Fruit fly (Drosophila melanogaster) whole organism, embryonic: ENCODE data around the gene LysD.

ENCODE experiments used
- CG10274 ChIP-seq: fragments of 200-800 bp; sonication (Bioruptor generic); optimal IDR thresholded peaks from 3 replicates; lab custom pipeline; 2017; ENCODE audit warnings: missing biosample characterization, mild to moderate bottlenecking, missing genetic modification characterization
- CG10431 ChIP-seq: fragments of 200-800 bp; sonication (Bioruptor generic); optimal IDR thresholded peaks from 3 replicates; lab custom pipeline; 2018; ENCODE audit warnings: missing biosample characterization, mild to moderate bottlenecking, missing genetic modification characterization
- CG10543 ChIP-seq: fragments of 200-800 bp; sonication (Bioruptor generic); optimal IDR thresholded peaks from 3 replicates; lab custom pipeline; 2017; ENCODE audit warnings: missing biosample characterization, mild to moderate bottlenecking, missing genetic modification characterization, moderate library complexity
- CG10565 ChIP-seq: fragments of 200-800 bp; sonication (Bioruptor generic); optimal IDR thresholded peaks from 3 replicates; lab custom pipeline; 2016; ENCODE audit warnings: missing biosample characterization, mild to moderate bottlenecking, missing genetic modification characterization
- CG11504 ChIP-seq: fragments of 200-800 bp; sonication (Bioruptor generic); optimal IDR thresholded peaks from 3 replicates; lab custom pipeline; 2019; ENCODE audit warnings: missing biosample characterization, mild to moderate bottlenecking, missing genetic modification characterization, moderate library complexity
- CG12071 ChIP-seq: fragments of 200-800 bp; sonication (Bioruptor generic); optimal IDR thresholded peaks from 3 replicates; lab custom pipeline; 2018; ENCODE audit warnings: missing biosample characterization, mild to moderate bottlenecking, missing genetic modification characterization
- CG12155 ChIP-seq: fragments of 200-800 bp; sonication (Bioruptor generic); optimal IDR thresholded peaks from 3 replicates; lab custom pipeline; 2016; ENCODE audit warnings: missing biosample characterization, missing genetic modification characterization
- CG1233 ChIP-seq: fragments of 200-800 bp; sonication (Bioruptor generic); optimal IDR thresholded peaks from 4 replicates; lab custom pipeline; 2018; ENCODE audit warnings: missing biosample characterization, mild to moderate bottlenecking, missing genetic modification characterization
- CG12659 ChIP-seq: fragments of 200-800 bp; sonication (Bioruptor generic); optimal IDR thresholded peaks from 3 replicates; lab custom pipeline; 2017; ENCODE audit warnings: mild to moderate bottlenecking, missing biosample characterization, missing genetic modification reagents, missing genetic modification characterization
- CG13296 ChIP-seq: fragments of 200-800 bp; sonication (Bioruptor generic); optimal IDR thresholded peaks from 3 replicates; lab custom pipeline; 2018; ENCODE audit warnings: missing biosample characterization, mild to moderate bottlenecking, missing genetic modification characterization
- CG1529 ChIP-seq: fragments of 200-800 bp; sonication (Bioruptor generic); optimal IDR thresholded peaks from 3 replicates; lab custom pipeline; 2018; ENCODE audit warnings: missing biosample characterization, missing genetic modification characterization
- CG15601 ChIP-seq: fragments of 200-800 bp; sonication (Bioruptor generic); optimal IDR thresholded peaks from 3 replicates; lab custom pipeline; 2019; ENCODE audit warnings: missing biosample characterization, mild to moderate bottlenecking, missing genetic modification characterization, moderate library complexity
- CG17385 ChIP-seq: fragments of 200-800 bp; sonication (Bioruptor generic); optimal IDR thresholded peaks from 3 replicates; lab custom pipeline; 2018; ENCODE audit warnings: missing biosample characterization, mild to moderate bottlenecking, missing genetic modification characterization
- CG17568 ChIP-seq: fragments of 200-800 bp; sonication (Bioruptor generic); optimal IDR thresholded peaks from 2 replicates; lab custom pipeline; 2018; ENCODE audit warnings: missing biosample characterization, mild to moderate bottlenecking, missing genetic modification characterization, moderate library complexity
- CG2678 ChIP-seq: fragments of 200-800 bp; sonication (Bioruptor generic); optimal IDR thresholded peaks from 3 replicates; lab custom pipeline; 2019; ENCODE audit warnings: missing biosample characterization, mild to moderate bottlenecking, missing genetic modification characterization, moderate library complexity
- CG31441 ChIP-seq: fragments of 200-800 bp; sonication (Bioruptor generic); IDR thresholded peaks from 2 replicates; pipeline ENCODE4 v1.3.6; 2022; ENCODE audit warnings: missing biosample characterization, missing genetic modification characterization
- CG3163 ChIP-seq: fragments of 200-800 bp; sonication (Bioruptor generic); optimal IDR thresholded peaks from 3 replicates; lab custom pipeline; 2016; ENCODE audit warnings: missing biosample characterization, missing genetic modification characterization
- CG3281 ChIP-seq: fragments of 200-800 bp; sonication (Bioruptor generic); optimal IDR thresholded peaks from 3 replicates; lab custom pipeline; 2017; ENCODE audit warnings: missing biosample characterization, mild to moderate bottlenecking, missing genetic modification characterization
- CG4617 ChIP-seq: fragments of 200-800 bp; sonication (Bioruptor generic); optimal IDR thresholded peaks from 3 replicates; lab custom pipeline; 2016; ENCODE audit warnings: missing biosample characterization, missing genetic modification characterization, borderline replicate concordance
- CG5180 ChIP-seq: fragments of 200-800 bp; sonication (Bioruptor generic); optimal IDR thresholded peaks from 3 replicates; lab custom pipeline; 2017; ENCODE audit warnings: missing biosample characterization, missing genetic modification characterization, mild to moderate bottlenecking, moderate library complexity, missing genetic modification reagents
- CG6765 ChIP-seq: fragments of 200-800 bp; sonication (Bioruptor generic); optimal IDR thresholded peaks from 3 replicates; lab custom pipeline; 2017; ENCODE audit warnings: missing biosample characterization, mild to moderate bottlenecking, missing genetic modification characterization
- CG6813 ChIP-seq: fragments of 200-800 bp; sonication (Bioruptor generic); optimal IDR thresholded peaks from 2 replicates; lab custom pipeline; 2017; ENCODE audit warnings: missing biosample characterization, missing genetic modification characterization, mild to moderate bottlenecking, moderate library complexity, missing genetic modification reagents
- CG7839 ChIP-seq: fragments of 200-800 bp; sonication (Bioruptor generic); optimal IDR thresholded peaks from 3 replicates; lab custom pipeline; 2018; ENCODE audit warnings: missing biosample characterization, mild to moderate bottlenecking, missing genetic modification characterization, moderate library complexity
- CG8388 ChIP-seq: fragments of 200-800 bp; sonication (Bioruptor generic); optimal IDR thresholded peaks from 2 replicates; lab custom pipeline; 2019; ENCODE audit warnings: missing biosample characterization, mild to moderate bottlenecking, missing genetic modification characterization, moderate library complexity
- CG9727 ChIP-seq: fragments of 200-800 bp; sonication (Bioruptor generic); optimal IDR thresholded peaks from 3 replicates; lab custom pipeline; 2017; ENCODE audit warnings: missing biosample characterization, mild to moderate bottlenecking, missing genetic modification characterization
- Chrac-16 ChIP-seq: fragments of 200-800 bp; sonication (Bioruptor generic); optimal IDR thresholded peaks from 3 replicates; lab custom pipeline; 2016; ENCODE audit warnings: missing biosample characterization, missing genetic modification characterization
- GATAe ChIP-seq: fragments of 200-800 bp; sonication (Bioruptor generic); conservative IDR thresholded peaks from 2 replicates; pipeline ENCODE4 v1.3.6; 2022; ENCODE audit warnings: missing biosample characterization, missing genetic modification characterization
- Hr51 ChIP-seq, 2 experiments: fragments of 200-800 bp; sonication (Bioruptor generic); optimal IDR thresholded peaks; 2 replicates in 1 of 2; 3 replicates in 1 of 2; lab custom pipeline; 2016 to 2018; ENCODE audit warnings: missing biosample characterization in 2 of 2, missing genetic modification characterization in 2 of 2, mild to moderate bottlenecking in 1 of 2, moderate library complexity in 1 of 2
- Jarid2 ChIP-seq: fragments of 200-800 bp; sonication (Bioruptor generic); optimal IDR thresholded peaks from 3 replicates; lab custom pipeline; 2017; ENCODE audit warnings: mild to moderate bottlenecking, missing biosample characterization, missing genetic modification reagents, missing genetic modification characterization
- Med ChIP-seq: fragments of 200-800 bp; sonication (Bioruptor generic); peaks from one replicate; lab custom pipeline; 2016; ENCODE audit warnings: missing biosample characterization, missing genetic modification characterization, mild to moderate bottlenecking, inconsistent platforms, moderate library complexity
- Meics ChIP-seq: fragments of 200-800 bp; sonication (Bioruptor generic); optimal IDR thresholded peaks from 2 replicates; lab custom pipeline; 2017; ENCODE audit warnings: missing biosample characterization, mild to moderate bottlenecking, missing genetic modification characterization
- Nf-YB ChIP-seq: fragments of 200-800 bp; sonication (Bioruptor generic); optimal IDR thresholded peaks from 3 replicates; lab custom pipeline; 2019; ENCODE audit warnings: missing biosample characterization, mild to moderate bottlenecking, missing genetic modification characterization, moderate library complexity
- PHDP ChIP-seq: fragments of 200-800 bp; sonication (Bioruptor generic); optimal IDR thresholded peaks from 3 replicates; lab custom pipeline; 2018; ENCODE audit warnings: missing biosample characterization, mild to moderate bottlenecking, missing genetic modification characterization, moderate library complexity
- ac ChIP-seq: fragments of 200-800 bp; sonication (Bioruptor generic); optimal IDR thresholded peaks from 3 replicates; lab custom pipeline; 2017; ENCODE audit warnings: missing biosample characterization, mild to moderate bottlenecking, missing genetic modification characterization
- aop ChIP-seq: fragments of 200-800 bp; sonication (Bioruptor generic); IDR thresholded peaks from 2 replicates; pipeline ENCODE4 v1.3.6; 2022; ENCODE audit warnings: missing biosample characterization, missing genetic modification characterization
- bsh ChIP-seq, 2 experiments: fragments of 200-800 bp; sonication (Bioruptor generic); optimal IDR thresholded peaks; 2 replicates each; lab custom pipeline; 2017 to 2018; ENCODE audit warnings: mild to moderate bottlenecking in 2 of 2, missing biosample characterization in 2 of 2, missing genetic modification characterization in 2 of 2, moderate library complexity in 1 of 2
- cad ChIP-seq: fragments of >200 bp; optimal IDR thresholded peaks from 2 replicates; lab custom pipeline; 2017; ENCODE audit warnings: missing biosample characterization, missing genetic modification characterization
- chinmo ChIP-seq: fragments of 200-800 bp; sonication (Bioruptor generic); IDR thresholded peaks from 4 replicates; pipeline ENCODE4 v1.3.6; 2022; ENCODE audit warnings: missing biosample characterization, missing genetic modification characterization; ENCODE audit not compliant: partially characterized antibody
- ci ChIP-seq: fragments of 200-800 bp; sonication (Bioruptor generic); IDR thresholded peaks from 3 replicates; pipeline ENCODE4 v1.3.6; 2022; ENCODE audit warnings: missing biosample characterization, missing genetic modification characterization
- cwo ChIP-seq: fragments of 200-800 bp; sonication (Bioruptor generic); optimal IDR thresholded peaks from 3 replicates; lab custom pipeline; 2017; ENCODE audit warnings: missing biosample characterization, missing genetic modification characterization, mild to moderate bottlenecking, moderate library complexity, missing genetic modification reagents
- exex ChIP-seq: fragments of 200-800 bp; sonication (Bioruptor generic); optimal IDR thresholded peaks from 4 replicates; lab custom pipeline; 2018; ENCODE audit warnings: missing biosample characterization, mild to moderate bottlenecking, missing genetic modification characterization, moderate library complexity
- gcm ChIP-seq: fragments of 200-800 bp; sonication (Bioruptor generic); optimal IDR thresholded peaks from 2 replicates; lab custom pipeline; 2019; ENCODE audit warnings: missing biosample characterization, mild to moderate bottlenecking, missing genetic modification characterization, moderate library complexity
- salm ChIP-seq: fragments of 200-800 bp; sonication (Bioruptor generic); optimal IDR thresholded peaks from 2 replicates; lab custom pipeline; 2018; ENCODE audit warnings: missing biosample characterization, mild to moderate bottlenecking, missing genetic modification characterization
- sd ChIP-seq: fragments of 200-800 bp; sonication (Bioruptor generic); optimal IDR thresholded peaks from 3 replicates; lab custom pipeline; 2018; ENCODE audit warnings: missing biosample characterization, mild to moderate bottlenecking, missing genetic modification characterization, moderate library complexity
- sens ChIP-seq: fragments of 200-800 bp; sonication (Bioruptor generic); peaks from one replicate; lab custom pipeline; 2016; ENCODE audit warnings: missing biosample characterization, missing genetic modification characterization
- sqz ChIP-seq: fragments of 200-800 bp; sonication (Bioruptor generic); optimal IDR thresholded peaks from 3 replicates; lab custom pipeline; 2018; ENCODE audit warnings: missing biosample characterization, mild to moderate bottlenecking, missing genetic modification characterization
- sug ChIP-seq: fragments of 200-800 bp; optimal IDR thresholded peaks from 2 replicates; lab custom pipeline; 2019; ENCODE audit warnings: missing biosample characterization, mild to moderate bottlenecking, missing genetic modification characterization, moderate library complexity
- unpg ChIP-seq: fragments of 200-800 bp; sonication (Bioruptor generic); optimal IDR thresholded peaks from 3 replicates; lab custom pipeline; 2018; ENCODE audit warnings: missing biosample characterization, mild to moderate bottlenecking, missing genetic modification characterization, moderate library complexity

Gene LysD

DNA sequence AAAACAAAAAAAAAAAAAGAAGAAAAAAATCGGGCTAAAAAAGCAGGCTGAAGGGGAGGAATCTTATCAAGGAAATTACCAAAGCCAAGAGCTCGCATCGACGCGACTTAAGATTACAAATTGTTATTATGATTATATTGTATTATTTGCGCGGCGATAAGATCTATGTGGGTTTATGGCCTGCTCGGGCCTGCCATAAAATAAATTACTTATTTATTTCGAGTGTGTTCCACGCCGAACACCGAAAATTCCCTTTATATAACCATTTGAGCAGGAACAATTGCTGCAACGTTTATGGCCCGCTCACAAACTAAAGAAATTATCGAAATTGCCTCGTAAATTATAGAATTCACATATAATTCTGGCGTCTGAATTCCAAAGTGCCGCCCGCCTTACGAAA, 41.4 kb downstream of the LysD start (continued):
- peak; percentile 61 for TF ChIP-seq salm (tag; lab: Kevin White, UChicago)
- TF ChIP-seq CG8388, result peak; percentile 10
- peak; percentile 17 for TF ChIP-seq Jarid2 (GFP tag; lab: Kevin White, UChicago)
- TF ChIP-seq Chrac-16 (GFP tag; lab: Kevin White, UChicago), result no peak
- peak; percentile 39; the same call in 1 of the 2 replicates for TF ChIP-seq CG31441
- peak; percentile 36 for TF ChIP-seq sqz (GFP tag; lab: Kevin White, UChicago)
- 0 out of 3 replicates have a peak, but pooled peaks have one; percentile 28 for TF ChIP-seq ci (GFP tag; lab: Robert Waterston, UW)
- no peak for TF ChIP-seq ac (GFP tag; lab: Kevin White, UChicago)
- peak; percentile 30 for TF ChIP-seq cwo (GFP tag; lab: Kevin White, UChicago)
- peak; percentile 27 for TF ChIP-seq CG17385 (GFP tag; lab: Kevin White, UChicago)
- TF ChIP-seq exex (tag; lab: Kevin White, UChicago), result peak; percentile 95
- TF ChIP-seq CG2678 (tag; lab: Kevin White, UChicago), result peak; percentile 59
- 0 out of 4 replicates have a peak, but pooled peaks have one; percentile 32 for TF ChIP-seq chinmo (GFP tag; lab: Robert Waterston, UW)
- peak; percentile 89 for TF ChIP-seq sens (GFP tag; lab: Kevin White, UChicago)
- TF ChIP-seq GATAe (GFP tag; lab: Robert Waterston, UW), result 0 out of 2 replicates have a peak, but pooled peaks have one; percentile 30
- peak; percentile 6 for TF ChIP-seq Nf-YB (GFP tag; lab: Kevin White, UChicago)
- TF ChIP-seq CG12659 (GFP tag; lab: Kevin White, UChicago), result peak; percentile 8
- TF ChIP-seq CG6765 (GFP tag; lab: Kevin White, UChicago), result peak; percentile 9
- no peak for TF ChIP-seq CG3163 (GFP tag; lab: Kevin White, UChicago)
- TF ChIP-seq CG13296 (GFP tag; lab: Kevin White, UChicago), result peak; percentile 54
- no peak for TF ChIP-seq CG10274 (GFP tag; lab: Kevin White, UChicago)
- TF ChIP-seq CG4617 (GFP tag; lab: Kevin White, UChicago), result no peak
- peak; percentile 24 for TF ChIP-seq CG9727 (GFP tag; lab: Kevin White, UChicago)
- TF ChIP-seq CG12155 (GFP tag; lab: Kevin White, UChicago), result no peak
- peak; percentile 33 for TF ChIP-seq CG17568
- TF ChIP-seq bsh (GFP tag; optimal IDR thresholded peaks at IDR 0.05; lab: Kevin White, UChicago), result peak in 1 of 2 experiments; percentile 3
- TF ChIP-seq CG1529 (GFP tag; lab: Kevin White, UChicago), result peak; percentile 26
- TF ChIP-seq CG6813 (GFP tag; lab: Kevin White, UChicago), result peak; percentile 39
- peak; percentile 45 for TF ChIP-seq CG10543 (GFP tag; lab: Kevin White, UChicago)
- TF ChIP-seq CG5180 (GFP tag; lab: Kevin White, UChicago), result peak; percentile 0
- TF ChIP-seq gcm (GFP tag; lab: Kevin White, UChicago), result peak; percentile 33
- peak; percentile 20 for TF ChIP-seq CG10431 (GFP tag; lab: Kevin White, UChicago)
- peak; percentile 51 for TF ChIP-seq unpg
- TF ChIP-seq CG1233 (GFP tag; lab: Kevin White, UChicago), result peak; percentile 22
- peak; percentile 37 for TF ChIP-seq CG3281
- no peak for TF ChIP-seq CG10565 (GFP tag; lab: Kevin White, UChicago)
- TF ChIP-seq sd (tag; lab: Kevin White, UChicago), result peak; percentile 1
- TF ChIP-seq aop (GFP tag; lab: Robert Waterston, UW), result no peak
- peak; percentile 66 for TF ChIP-seq cad (GFP tag; lab: Kevin White, UChicago)
- peak; percentile 38 for TF ChIP-seq Med (GFP tag; lab: Kevin White, UChicago)
- TF ChIP-seq CG11504, result peak; percentile 31
- peak; percentile 34 for TF ChIP-seq CG12071 (GFP tag; lab: Kevin White, UChicago)
- TF ChIP-seq CG7839, result peak; percentile 10
- TF ChIP-seq PHDP (tag; lab: Kevin White, UChicago), result peak; percentile 55
- TF ChIP-seq CG15601 (tag; lab: Kevin White, UChicago), result peak; percentile 2
- TF ChIP-seq Hr51 (GFP tag; optimal IDR thresholded peaks at IDR 0.05; lab: Kevin White, UChicago), result peak in 1 of 2 experiments; percentile 47
- TF ChIP-seq Meics (GFP tag; lab: Kevin White, UChicago), result peak; percentile 22
- peak; percentile 55 for TF ChIP-seq sug (tag; lab: Kevin White, UChicago)
